Fruit fly (Drosophila melanogaster) whole organism, adult: ENCODE measurements around the gene CG9698.
A peak's percentile ranks its signal among the peaks of the same experiment; 100 is the strongest.

ENCODE experiments used
- CG11617 ChIP-seq: fragments of 200-800 bp; sonication (Bioruptor generic); optimal IDR thresholded peaks from 2 replicates; lab custom pipeline; 2017; ENCODE audit warnings: mild to moderate bottlenecking, missing biosample characterization, missing genetic modification reagents, missing genetic modification characterization
- CG12768 ChIP-seq: fragments of 200-800 bp; sonication (Bioruptor generic); optimal IDR thresholded peaks from 2 replicates; lab custom pipeline; 2017; ENCODE audit warnings: missing biosample characterization, missing genetic modification characterization, mild to moderate bottlenecking, moderate library complexity, missing genetic modification reagents
- CG14711 ChIP-seq: fragments of 200-800 bp; sonication (Bioruptor generic); optimal IDR thresholded peaks from 2 replicates; lab custom pipeline; 2018; ENCODE audit warnings: missing biosample characterization, mild to moderate bottlenecking, missing genetic modification characterization, moderate library complexity
- CG1620 ChIP-seq: fragments of 200-800 bp; sonication (Bioruptor generic); optimal IDR thresholded peaks from 2 replicates; lab custom pipeline; 2016; ENCODE audit warnings: missing biosample characterization, missing genetic modification characterization
- CG33017 ChIP-seq: fragments of 200-800 bp; sonication (Bioruptor generic); optimal IDR thresholded peaks from 2 replicates; lab custom pipeline; 2018; ENCODE audit warnings: missing biosample characterization, mild to moderate bottlenecking, missing genetic modification characterization, moderate library complexity
- CG5204 ChIP-seq: fragments of 200-800 bp; sonication (Bioruptor generic); optimal IDR thresholded peaks from 2 replicates; lab custom pipeline; 2016; ENCODE audit warnings: missing biosample characterization, missing genetic modification characterization
- CG7045 ChIP-seq: fragments of 200-800 bp; sonication (Bioruptor generic); optimal IDR thresholded peaks from 2 replicates; lab custom pipeline; 2017; ENCODE audit warnings: missing biosample characterization, mild to moderate bottlenecking, missing genetic modification characterization
- CG7101 ChIP-seq: fragments of 200-800 bp; sonication (Bioruptor generic); optimal IDR thresholded peaks from 2 replicates; lab custom pipeline; 2018; ENCODE audit warnings: missing biosample characterization, mild to moderate bottlenecking, missing genetic modification characterization, moderate library complexity
- Clk ChIP-seq: fragments of 200-800 bp; sonication (Bioruptor generic); optimal IDR thresholded peaks from 2 replicates; lab custom pipeline; 2017; ENCODE audit warnings: missing biosample characterization, missing genetic modification characterization
- Crg-1 ChIP-seq: fragments of 200-800 bp; sonication (Bioruptor generic); optimal IDR thresholded peaks from 2 replicates; lab custom pipeline; 2016; ENCODE audit warnings: missing biosample characterization, missing genetic modification characterization
- Hr96 ChIP-seq: fragments of 200-800 bp; sonication (Bioruptor generic); optimal IDR thresholded peaks from 2 replicates; lab custom pipeline; 2016; ENCODE audit warnings: missing biosample characterization, missing genetic modification characterization
- Mnt ChIP-seq: fragments of 200-800 bp; sonication (Bioruptor generic); optimal IDR thresholded peaks from 2 replicates; lab custom pipeline; 2016; ENCODE audit warnings: missing biosample characterization, mild to moderate bottlenecking, missing genetic modification characterization
- bab1 ChIP-seq: fragments of 200-800 bp; sonication (Bioruptor generic); optimal IDR thresholded peaks from 3 replicates; lab custom pipeline; 2019; ENCODE audit warnings: missing biosample characterization, mild to moderate bottlenecking, missing genetic modification characterization, moderate library complexity
- cic ChIP-seq: fragments of 200-800 bp; sonication (Bioruptor generic); optimal IDR thresholded peaks from 2 replicates; lab custom pipeline; 2017; ENCODE audit warnings: missing biosample characterization, mild to moderate bottlenecking, missing genetic modification characterization, moderate library complexity
- cnc ChIP-seq, 2 experiments: fragments of >200 bp; optimal IDR thresholded peaks; 2 replicates each; lab custom pipeline; 2017
- kay ChIP-seq: fragments of 200-800 bp; sonication (Bioruptor generic); peaks from one replicate; lab custom pipeline; 2016; ENCODE audit warnings: missing biosample characterization, missing genetic modification characterization, borderline replicate concordance
- ovo ChIP-seq: fragments of 200-800 bp; sonication (Bioruptor generic); optimal IDR thresholded peaks from 2 replicates; lab custom pipeline; 2016; ENCODE audit warnings: missing biosample characterization, missing genetic modification characterization
- pad ChIP-seq: fragments of 200-800 bp; sonication (Bioruptor generic); optimal IDR thresholded peaks from 3 replicates; lab custom pipeline; 2017; ENCODE audit warnings: missing biosample characterization, missing genetic modification characterization, mild to moderate bottlenecking, moderate library complexity, missing genetic modification reagents
- tj ChIP-seq: fragments of 200-800 bp; sonication (Bioruptor generic); optimal IDR thresholded peaks from 3 replicates; lab custom pipeline; 2017; ENCODE audit warnings: missing biosample characterization, mild to moderate bottlenecking, missing genetic modification characterization, moderate library complexity
- toe ChIP-seq: fragments of 200-800 bp; sonication (Bioruptor generic); optimal IDR thresholded peaks from 2 replicates; lab custom pipeline; 2016; ENCODE audit warnings: missing biosample characterization, missing genetic modification characterization

The CG9698 gene

DNA sequence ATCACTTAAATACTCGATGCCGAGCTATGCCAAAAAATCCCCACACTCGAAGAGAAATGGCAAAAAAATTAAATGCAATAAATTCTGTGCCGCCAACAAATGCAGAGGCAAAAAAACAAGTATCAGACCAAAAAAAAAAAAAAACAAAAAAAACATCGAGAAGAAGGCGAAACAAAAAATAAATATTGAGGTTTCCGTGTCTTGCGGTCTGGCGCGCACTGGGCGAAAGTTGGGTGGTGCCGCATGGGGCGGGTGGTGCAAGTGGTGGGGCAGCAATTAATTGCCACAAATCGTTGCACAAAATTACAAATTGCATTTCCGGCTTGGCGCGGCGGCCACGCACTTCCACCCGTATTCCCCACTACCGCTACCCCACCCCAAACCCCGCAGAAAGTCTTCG is 19.9 kb downstream of the CG9698 start:
- TF ChIP-seq kay (GFP tag; lab: Kevin White, UChicago) (no peak), pad (GFP tag; lab: Kevin White, UChicago) (no peak), CG12768 (GFP tag; lab: Kevin White, UChicago) (no peak), tj (GFP tag; lab: Kevin White, UChicago) (no peak), Clk (GFP tag; lab: Kevin White, UChicago) (no peak), cic (no peak), Crg-1 (no peak), CG7101 (tag; lab: Kevin White, UChicago) (no peak), CG7045 (GFP tag; lab: Kevin White, UChicago) (no peak), ovo (GFP tag; lab: Kevin White, UChicago) (no peak), CG14711 (no peak)

DNA sequence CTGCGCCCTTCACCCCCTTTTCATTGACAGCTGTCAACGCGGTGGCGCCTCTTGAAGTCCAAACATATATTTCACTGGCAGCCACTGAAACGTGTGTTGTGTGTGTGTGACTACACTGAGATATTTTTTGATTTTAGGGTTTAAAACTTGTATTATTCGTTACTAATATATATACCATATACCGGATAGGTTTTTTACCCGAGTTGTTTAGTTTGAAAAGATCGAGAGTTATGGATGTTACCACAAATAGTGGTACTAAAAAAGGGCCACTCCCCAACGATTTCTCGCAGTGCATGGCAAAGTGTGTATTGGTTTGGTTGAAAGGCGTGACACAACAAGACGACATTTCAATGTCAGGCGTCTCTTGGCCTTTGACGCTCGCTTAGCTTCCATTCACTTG is 21.9 kb downstream of the CG9698 start:
- no peak for TF ChIP-seq ovo (GFP tag; lab: Kevin White, UChicago)
- no peak for TF ChIP-seq cnc (optimal IDR thresholded peaks at IDR 0.05; lab: Kevin White, UChicago)
- no peak for TF ChIP-seq bab1 (GFP tag; lab: Kevin White, UChicago)
- TF ChIP-seq CG5204 (GFP tag; lab: Kevin White, UChicago), result no peak
- TF ChIP-seq Mnt (GFP tag; lab: Kevin White, UChicago), result no peak
- TF ChIP-seq Hr96 (GFP tag; lab: Kevin White, UChicago), result no peak
- no peak for TF ChIP-seq tj (GFP tag; lab: Kevin White, UChicago)

DNA sequence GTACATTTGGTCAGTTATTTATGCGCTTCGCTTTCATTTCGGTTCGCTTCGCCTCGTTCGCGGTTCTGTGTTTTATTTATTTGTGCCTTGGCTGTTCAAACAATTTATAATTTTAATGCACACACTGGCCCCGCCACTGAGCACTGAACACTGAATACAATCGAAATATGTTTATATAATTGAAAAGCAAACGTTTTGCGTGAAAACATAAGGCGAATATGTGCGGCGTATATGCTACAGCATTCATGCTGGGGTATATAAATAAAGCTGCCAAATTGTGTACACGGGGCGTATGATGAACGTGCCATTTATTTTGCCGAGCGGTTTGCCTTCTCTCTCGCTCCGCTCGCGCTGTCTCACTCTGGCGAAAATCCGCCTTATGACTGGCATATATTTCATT is 22.3 kb downstream of the CG9698 start:
- TF ChIP-seq pad (GFP tag; lab: Kevin White, UChicago), result no peak

DNA sequence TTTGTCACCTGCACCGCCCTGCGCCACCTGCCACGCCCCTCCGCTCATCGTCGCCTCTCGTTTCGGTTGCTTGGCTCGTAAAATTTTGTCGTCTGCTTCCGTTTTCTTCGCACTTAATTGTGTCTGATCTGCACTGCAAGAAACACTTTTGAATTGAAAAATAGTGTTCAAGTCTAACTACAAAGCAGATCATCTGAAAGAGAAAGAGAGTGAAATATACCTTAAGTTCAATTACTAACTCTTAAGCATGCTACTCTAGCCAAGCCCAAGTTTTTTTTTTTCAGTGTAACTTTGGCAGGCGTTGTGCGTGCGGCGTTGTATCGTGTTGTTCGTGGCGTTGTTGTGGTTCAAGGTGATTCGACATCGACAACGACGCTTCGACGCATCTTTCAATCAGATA is 25.6 kb downstream of the CG9698 start:
- TF ChIP-seq pad (GFP tag; lab: Kevin White, UChicago) (no peak), CG7101 (tag; lab: Kevin White, UChicago) (peak; percentile 24), Mnt (GFP tag; lab: Kevin White, UChicago) (no peak), CG33017 (tag; lab: Kevin White, UChicago) (peak; percentile 20), CG5204 (GFP tag; lab: Kevin White, UChicago) (peak; percentile 38), Crg-1 (no peak), CG1620 (GFP tag; lab: Kevin White, UChicago) (no peak), CG12768 (GFP tag; lab: Kevin White, UChicago) (peak; percentile 38), CG14711 (peak; percentile 44), kay (GFP tag; lab: Kevin White, UChicago) (no peak), tj (GFP tag; lab: Kevin White, UChicago) (no peak), toe (peak; percentile 37), bab1 (GFP tag; lab: Kevin White, UChicago) (no peak), cic (no peak), CG11617 (GFP tag; lab: Kevin White, UChicago) (no peak), ovo (GFP tag; lab: Kevin White, UChicago) (no peak), cnc (optimal IDR thresholded peaks at IDR 0.05; lab: Kevin White, UChicago) (no peak), CG7045 (GFP tag; lab: Kevin White, UChicago) (peak; percentile 62), Hr96 (GFP tag; lab: Kevin White, UChicago) (peak; percentile 44), Clk (GFP tag; lab: Kevin White, UChicago) (no peak)

DNA sequence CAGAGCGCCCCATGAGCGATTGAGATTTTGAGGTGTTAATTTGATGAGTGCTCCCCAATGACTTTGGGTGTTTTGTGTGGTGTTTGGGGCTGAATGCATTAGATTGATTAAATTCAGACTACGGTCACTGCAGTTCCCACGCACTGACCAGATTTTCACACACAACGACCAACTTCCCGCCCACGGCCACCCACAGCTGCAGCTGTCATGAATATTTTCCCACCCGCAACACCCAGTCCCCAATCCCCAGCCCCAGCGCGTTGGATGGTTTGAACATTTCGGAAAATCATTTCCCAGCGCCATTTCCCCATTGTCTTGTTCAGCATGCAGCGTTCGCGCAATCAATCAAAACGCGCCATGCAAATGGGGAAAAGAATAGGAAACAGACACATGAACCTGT is 26.9 kb downstream of the CG9698 start:
- TF ChIP-seq CG14711, result no peak

DNA sequence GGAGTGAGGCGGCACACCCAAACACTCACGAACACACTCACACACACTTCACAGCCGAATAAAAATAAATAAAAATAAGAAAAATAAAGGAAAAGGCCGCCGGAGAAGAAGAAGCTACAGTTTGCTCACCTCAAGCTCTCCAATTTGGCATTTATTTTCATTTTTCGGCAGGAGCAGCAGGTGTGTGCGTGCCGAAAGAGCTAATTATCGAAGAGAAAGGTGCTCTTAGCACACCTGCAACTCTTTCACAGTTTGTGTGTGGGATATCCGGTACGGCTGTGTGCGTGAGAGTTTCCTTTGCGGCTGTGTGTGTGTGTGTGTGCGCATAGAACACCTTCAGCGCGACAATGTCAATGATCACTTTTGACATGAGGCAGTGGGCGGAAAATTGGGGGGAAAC is 30.4 kb downstream of the CG9698 start:
- TF ChIP-seq CG33017 (tag; lab: Kevin White, UChicago) (no peak), CG11617 (GFP tag; lab: Kevin White, UChicago) (no peak), CG1620 (GFP tag; lab: Kevin White, UChicago) (no peak), CG12768 (GFP tag; lab: Kevin White, UChicago) (no peak), cnc (optimal IDR thresholded peaks at IDR 0.05; lab: Kevin White, UChicago) (no peak), ovo (GFP tag; lab: Kevin White, UChicago) (no peak), CG7101 (tag; lab: Kevin White, UChicago) (no peak), Crg-1 (no peak), Clk (GFP tag; lab: Kevin White, UChicago) (no peak), pad (GFP tag; lab: Kevin White, UChicago) (no peak), CG5204 (GFP tag; lab: Kevin White, UChicago) (no peak), CG14711 (no peak), tj (GFP tag; lab: Kevin White, UChicago) (no peak), kay (GFP tag; lab: Kevin White, UChicago) (no peak), Hr96 (GFP tag; lab: Kevin White, UChicago) (no peak), cic (no peak), Mnt (GFP tag; lab: Kevin White, UChicago) (no peak), bab1 (GFP tag; lab: Kevin White, UChicago) (no peak)

DNA sequence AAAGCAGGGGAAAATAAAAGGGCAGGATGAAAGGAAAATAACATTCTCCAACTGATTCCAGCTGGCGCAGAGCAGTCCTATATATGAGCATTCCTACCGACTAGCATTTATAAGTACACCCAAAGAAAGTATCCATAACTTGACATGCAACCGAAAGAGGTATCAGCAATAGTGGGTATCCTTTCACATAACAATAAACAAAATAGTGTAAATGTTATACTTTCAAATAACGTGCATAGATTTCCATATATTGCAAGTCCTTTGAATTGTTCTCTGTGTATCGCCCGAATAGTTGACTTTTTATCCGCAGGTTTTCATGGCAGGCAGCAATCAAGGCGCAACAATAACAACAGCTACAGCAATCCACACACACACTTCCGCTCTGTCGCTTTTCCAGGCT is 35.5 kb downstream of the CG9698 start:
- TF ChIP-seq bab1 (GFP tag; lab: Kevin White, UChicago), result no peak
- TF ChIP-seq CG33017 (tag; lab: Kevin White, UChicago), result no peak
- TF ChIP-seq pad (GFP tag; lab: Kevin White, UChicago), result no peak
- no peak for TF ChIP-seq CG5204 (GFP tag; lab: Kevin White, UChicago)
- no peak for TF ChIP-seq CG12768 (GFP tag; lab: Kevin White, UChicago)
- no peak for TF ChIP-seq Crg-1
- no peak for TF ChIP-seq CG1620 (GFP tag; lab: Kevin White, UChicago)
- TF ChIP-seq CG7101 (tag; lab: Kevin White, UChicago), result no peak
- no peak for TF ChIP-seq CG11617 (GFP tag; lab: Kevin White, UChicago)
- TF ChIP-seq tj (GFP tag; lab: Kevin White, UChicago), result no peak
- no peak for TF ChIP-seq CG14711
- no peak for TF ChIP-seq Mnt (GFP tag; lab: Kevin White, UChicago)
